Worm (Caenorhabditis elegans) whole organism, L4 larva: ENCODE measurements around the gene R74.7.

Experiments used
- F26F4.8 ChIP-seq: fragments of 200-800 bp; sonication (Bioruptor generic); conservative IDR thresholded peaks from 2 replicates; pipeline ENCODE4 v1.3.6; 2022; ENCODE audit warnings: missing genetic modification characterization, missing compliant biosample characterization
- F44E2.7 ChIP-seq: fragments of 200-800 bp; sonication (Bioruptor generic); IDR thresholded peaks from 2 replicates; pipeline ENCODE4 v2.1.2; 2022; ENCODE audit warnings: missing genetic modification characterization, missing compliant biosample characterization
- Y48G9A.11 ChIP-seq: fragments of 200-800 bp; sonication (Bioruptor generic); IDR thresholded peaks from 2 replicates; pipeline ENCODE4 v1.3.6; 2022; ENCODE audit warnings: missing genetic modification reagents, missing genetic modification characterization, missing compliant biosample characterization
- Y5F2A.4 ChIP-seq: fragments of 200-800 bp; sonication (Bioruptor generic); optimal IDR thresholded peaks from 2 replicates; lab custom pipeline; 2018; ENCODE audit warnings: mild to moderate bottlenecking, missing genetic modification characterization, missing compliant biosample characterization
- ZK337.2 ChIP-seq: fragments of 200-800 bp; sonication (Bioruptor generic); IDR thresholded peaks from 2 replicates; pipeline ENCODE4 v1.3.6; 2022; ENCODE audit warnings: missing genetic modification reagents, missing genetic modification characterization, missing compliant biosample characterization
- ZK546.5 ChIP-seq, 2 experiments: sonication (generic microtip); optimal IDR thresholded peaks; 2 replicates each; lab custom pipeline; 2017; ENCODE audit warnings: missing biosample characterization in 2 of 2, missing genetic modification characterization in 2 of 2
- aly-2 ChIP-seq: sonication (generic microtip); optimal IDR thresholded peaks from 2 replicates; lab custom pipeline; 2018; ENCODE audit warnings: missing biosample characterization, missing genetic modification characterization
- arid-1 ChIP-seq: fragments of 200-800 bp; sonication (Bioruptor generic); conservative IDR thresholded peaks from 2 replicates; pipeline ENCODE4 v1.3.6; 2022; ENCODE audit warnings: missing genetic modification reagents, missing genetic modification characterization, missing compliant biosample characterization
- ceh-28 ChIP-seq: fragments of 150-350 bp; optimal IDR thresholded peaks from 2 replicates; lab custom pipeline; 2014; ENCODE audit warnings: missing biosample characterization, missing genetic modification reagents, missing genetic modification characterization
- ceh-32 ChIP-seq: sonication (generic microtip); optimal IDR thresholded peaks from 2 replicates; lab custom pipeline; 2016; ENCODE audit warnings: mild to moderate bottlenecking, missing genetic modification characterization, missing compliant biosample characterization; ENCODE audit not compliant: poor library complexity
- ceh-44 ChIP-seq: fragments of 200-800 bp; sonication (Bioruptor generic); IDR thresholded peaks from 2 replicates; pipeline ENCODE4 v1.3.6; 2022; ENCODE audit warnings: missing genetic modification reagents, missing genetic modification characterization, missing compliant biosample characterization
- ceh-82 ChIP-seq: sonication (generic microtip); optimal IDR thresholded peaks from 2 replicates; lab custom pipeline; 2017; ENCODE audit warnings: missing biosample characterization, missing genetic modification characterization
- ces-1 ChIP-seq: fragments of 150-350 bp; sonication (generic microtip); optimal IDR thresholded peaks from 4 replicates; lab custom pipeline; 2014; ENCODE audit warnings: missing biosample characterization, missing genetic modification reagents, missing genetic modification characterization
- cey-2 ChIP-seq: sonication (generic microtip); optimal IDR thresholded peaks from 3 replicates; lab custom pipeline; 2017; ENCODE audit warnings: missing genetic modification characterization, mild to moderate bottlenecking, missing compliant biosample characterization, antibody characterized with exemption, borderline replicate concordance; ENCODE audit not compliant: insufficient read depth
- ctbp-1 ChIP-seq: fragments of 200-800 bp; sonication (Bioruptor generic); IDR thresholded peaks from 2 replicates; pipeline ENCODE4 v1.3.6; 2022; ENCODE audit warnings: missing genetic modification reagents, missing genetic modification characterization, missing compliant biosample characterization
- duxl-1 ChIP-seq: sonication (generic microtip); optimal IDR thresholded peaks from 2 replicates; lab custom pipeline; 2016; ENCODE audit warnings: mild to moderate bottlenecking, missing genetic modification characterization, moderate library complexity, missing compliant biosample characterization; ENCODE audit not compliant: poor library complexity
- egl-43 ChIP-seq: fragments of 200-800 bp; sonication (Bioruptor generic); IDR thresholded peaks from 2 replicates; pipeline ENCODE4 v1.3.6; 2022; ENCODE audit warnings: missing genetic modification reagents, missing genetic modification characterization, missing compliant biosample characterization
- fos-1 ChIP-seq: fragments of 150-350 bp; optimal IDR thresholded peaks from 2 replicates; lab custom pipeline; 2014; ENCODE audit warnings: missing biosample characterization, missing genetic modification characterization
- gei-8 ChIP-seq: fragments of 200-800 bp; sonication (Bioruptor generic); optimal IDR thresholded peaks from 2 replicates; lab custom pipeline; 2018; ENCODE audit warnings: mild to moderate bottlenecking, missing genetic modification characterization, missing compliant biosample characterization
- hif-1 ChIP-seq, 2 experiments: sonication (generic microtip); optimal IDR thresholded peaks; 2 replicates each; lab custom pipeline; 2016 to 2017; ENCODE audit warnings: missing compliant biosample characterization in 2 of 2, missing genetic modification characterization in 2 of 2, missing genetic modification reagents in 2 of 2, missing genotype in 2 of 2, mild to moderate bottlenecking in 1 of 2
- hlh-30 ChIP-seq: sonication (generic microtip); optimal IDR thresholded peaks from 2 replicates; lab custom pipeline; 2017; ENCODE audit warnings: antibody characterized with exemption, mild to moderate bottlenecking, missing genetic modification characterization, missing compliant biosample characterization; ENCODE audit not compliant: insufficient read depth
- lin-1 ChIP-seq: fragments of 200-800 bp; sonication (Bioruptor generic); IDR thresholded peaks from 2 replicates; pipeline ENCODE4 v1.3.6; 2022; ENCODE audit warnings: missing genetic modification reagents, missing genetic modification characterization, missing compliant biosample characterization
- lin-29 ChIP-seq: fragments of 200-800 bp; sonication (Bioruptor generic); IDR thresholded peaks from 2 replicates; pipeline ENCODE4 v1.3.6; 2022; ENCODE audit warnings: missing genetic modification reagents, missing genetic modification characterization, missing compliant biosample characterization
- lsy-2 ChIP-seq, 2 experiments: fragments of 150-350 bp in 1 of 2; sonication (generic microtip) in 1 of 2; optimal IDR thresholded peaks; 2 replicates each; lab custom pipeline; 2014 to 2017; ENCODE audit warnings: missing biosample characterization in 2 of 2, missing genetic modification characterization in 2 of 2
- madf-9 ChIP-seq: fragments of 200-800 bp; sonication (Bioruptor generic); conservative IDR thresholded peaks from 2 replicates; pipeline ENCODE4 v1.3.6; 2022; ENCODE audit warnings: missing genetic modification reagents, missing genetic modification characterization, missing compliant biosample characterization
- mdl-1 ChIP-seq, 2 experiments: fragments of 150-350 bp in 1 of 2; sonication (generic microtip) in 1 of 2; optimal IDR thresholded peaks; 2 replicates each; lab custom pipeline; 2014 to 2017; ENCODE audit warnings: missing biosample characterization in 2 of 2, missing genetic modification characterization in 2 of 2
- mdt-29 ChIP-seq: fragments of 200-800 bp; sonication (Bioruptor generic); IDR thresholded peaks from 2 replicates; pipeline ENCODE4 v1.3.6; 2022; ENCODE audit warnings: missing genetic modification reagents, missing genetic modification characterization, missing compliant biosample characterization
- mes-2 ChIP-seq: sonication (generic microtip); optimal IDR thresholded peaks from 2 replicates; lab custom pipeline; 2016; ENCODE audit warnings: missing genotype, mild to moderate bottlenecking, missing genetic modification characterization, missing compliant biosample characterization; ENCODE audit not compliant: poor library complexity, severe bottlenecking
- nhr-10 ChIP-seq: fragments of 150-350 bp; optimal IDR thresholded peaks from 2 replicates; lab custom pipeline; 2014; ENCODE audit warnings: missing biosample characterization, missing genetic modification characterization
- nhr-11 ChIP-seq: fragments of 150-350 bp; optimal IDR thresholded peaks from 2 replicates; lab custom pipeline; 2014; ENCODE audit warnings: missing biosample characterization, missing genetic modification characterization
- nhr-111 ChIP-seq: fragments of 200-800 bp; sonication (Bioruptor generic); optimal IDR thresholded peaks from 2 replicates; lab custom pipeline; 2018; ENCODE audit warnings: mild to moderate bottlenecking, missing genetic modification characterization, missing compliant biosample characterization
- nhr-237 ChIP-seq: sonication (generic microtip); optimal IDR thresholded peaks from 2 replicates; lab custom pipeline; 2017; ENCODE audit warnings: missing biosample characterization, missing genetic modification characterization
- nhr-28 ChIP-seq: fragments of 150-350 bp; optimal IDR thresholded peaks from 2 replicates; lab custom pipeline; 2014; ENCODE audit warnings: missing biosample characterization, missing genetic modification characterization
- nhr-42 ChIP-seq: fragments of 200-800 bp; sonication (Bioruptor generic); IDR thresholded peaks from 2 replicates; pipeline ENCODE4 v1.3.6; 2022; ENCODE audit warnings: missing genetic modification characterization, missing compliant biosample characterization
- nhr-48 ChIP-seq: sonication (generic microtip); optimal IDR thresholded peaks from 2 replicates; lab custom pipeline; 2016; ENCODE audit warnings: mild to moderate bottlenecking, missing genetic modification characterization, missing compliant biosample characterization
- nhr-6 ChIP-seq: fragments of 150-350 bp; optimal IDR thresholded peaks from 2 replicates; lab custom pipeline; 2014; ENCODE audit warnings: missing biosample characterization, missing genetic modification characterization
- nhr-77 ChIP-seq: fragments of 150-350 bp; optimal IDR thresholded peaks from 2 replicates; lab custom pipeline; 2014; ENCODE audit warnings: missing biosample characterization, missing genetic modification characterization
- php-3 ChIP-seq: fragments of 200-800 bp; sonication (Bioruptor generic); IDR thresholded peaks from 2 replicates; pipeline ENCODE4 v1.3.6; 2022; ENCODE audit warnings: missing genetic modification reagents, missing genetic modification characterization, missing compliant biosample characterization
- pqm-1 ChIP-seq: sonication (generic microtip); optimal IDR thresholded peaks from 2 replicates; lab custom pipeline; 2017; ENCODE audit warnings: missing biosample characterization, missing genetic modification characterization
- saeg-2 ChIP-seq: fragments of 200-800 bp; sonication (Bioruptor generic); IDR thresholded peaks from 2 replicates; pipeline ENCODE4 v1.3.6; 2022; ENCODE audit warnings: missing genetic modification reagents, missing genetic modification characterization, missing compliant biosample characterization
- sdz-12 ChIP-seq: fragments of 200-800 bp; sonication (Bioruptor generic); optimal IDR thresholded peaks from 2 replicates; lab custom pipeline; 2018; ENCODE audit warnings: mild to moderate bottlenecking, missing genetic modification characterization, missing compliant biosample characterization
- tra-1 ChIP-seq: fragments of 200-800 bp; sonication (Bioruptor generic); IDR thresholded peaks from 2 replicates; pipeline ENCODE4 v1.3.6; 2022; ENCODE audit warnings: missing genetic modification reagents, missing genetic modification characterization, missing compliant biosample characterization
- unc-130 ChIP-seq: sonication (generic microtip); optimal IDR thresholded peaks from 2 replicates; lab custom pipeline; 2016; ENCODE audit warnings: missing genetic modification reagents, missing genetic modification characterization, missing compliant biosample characterization
- zfp-2 ChIP-seq: sonication (generic microtip); optimal IDR thresholded peaks from 2 replicates; lab custom pipeline; 2016; ENCODE audit warnings: mild to moderate bottlenecking, missing genetic modification characterization, missing compliant biosample characterization
- zip-2 ChIP-seq: fragments of 150-350 bp; optimal IDR thresholded peaks from 2 replicates; lab custom pipeline; 2014; ENCODE audit warnings: missing biosample characterization, missing genetic modification characterization
- ztf-11 ChIP-seq: fragments of 150-350 bp; optimal IDR thresholded peaks from 2 replicates; lab custom pipeline; 2014; ENCODE audit warnings: missing biosample characterization, missing genetic modification characterization

Gene R74.7

ce11 chrIII:4164071-4164470, 40.2 kb upstream of the R74.7 start, which contains the start of gene C16C10.8 (continued):
- no peak for TF ChIP-seq ceh-82 (tag; lab: Kevin White, UChicago)
- TF ChIP-seq nhr-28 (tag; lab: Kevin White, UChicago), result no peak

ce11 chrIII:4166745-4167144, 37.5 kb upstream of the R74.7 start, which contains the start of gene rnf-5:
Gene rnf-5 (minus strand): TSS chrIII:4166845.
- TF ChIP-seq cey-2 (tag; lab: Kevin White, UChicago), result no peak
- no peak for TF ChIP-seq madf-9

- TF ChIP-seq ZK546.5 (tag; optimal IDR thresholded peaks at IDR 0.05; lab: Kevin White, UChicago) (no peak), lin-29 (no peak), gei-8 (GFP tag; lab: Kevin White, UChicago) (no peak), madf-9 (no peak), php-3 (GFP tag; lab: Robert Waterston, UW) (no peak), pqm-1 (no peak), ceh-82 (tag; lab: Kevin White, UChicago) (no peak), F44E2.7 (GFP tag; lab: Robert Waterston, UW) (no peak), lin-1 (GFP tag; lab: Robert Waterston, UW) (no peak), ceh-28 (tag; lab: Kevin White, UChicago) (no peak), mes-2 (tag; lab: Kevin White, UChicago) (no peak), F26F4.8 (GFP tag; lab: Robert Waterston, UW) (no peak), egl-43 (GFP tag; lab: Robert Waterston, UW) (no peak), nhr-42 (GFP tag; lab: Robert Waterston, UW) (no peak), nhr-48 (tag; lab: Kevin White, UChicago) (no peak), unc-130 (GFP tag; lab: Kevin White, UChicago) (no peak), saeg-2 (GFP tag; lab: Robert Waterston, UW) (no peak), arid-1 (GFP tag; lab: Robert Waterston, UW) (no peak), mdt-29 (GFP tag; lab: Robert Waterston, UW) (no peak)
Measured at ce11 chrIII:4168665-4169064, 35.6 kb upstream of the R74.7 start, which contains the start of gene ccdc-55. Gene ccdc-55 (minus strand): TSS chrIII:4168765.

- no peak for TF ChIP-seq nhr-111 (GFP tag; lab: Kevin White, UChicago)
- TF ChIP-seq hif-1 (tag; optimal IDR thresholded peaks at IDR 0.05; lab: Kevin White, UChicago), result peak in 1 of 2 experiments; percentile 36
- TF ChIP-seq nhr-6 (tag; lab: Kevin White, UChicago), result peak; percentile 67
- no peak for TF ChIP-seq ceh-32 (tag; lab: Kevin White, UChicago)
- TF ChIP-seq zfp-2 (tag; lab: Kevin White, UChicago), result no peak
- no peak for TF ChIP-seq ZK337.2 (GFP tag; lab: Robert Waterston, UW)
- TF ChIP-seq duxl-1, result peak; percentile 82
- TF ChIP-seq nhr-77 (tag; lab: Kevin White, UChicago), result no peak
- no peak for TF ChIP-seq ceh-82 (tag; lab: Kevin White, UChicago)
- TF ChIP-seq ctbp-1, result no peak
- no peak for TF ChIP-seq ces-1 (GFP tag; lab: Kevin White, UChicago)
- no peak for TF ChIP-seq aly-2 (tag; lab: Kevin White, UChicago)
- no peak for TF ChIP-seq hlh-30 (tag; lab: Kevin White, UChicago)
- TF ChIP-seq zip-2 (tag; lab: Kevin White, UChicago), result peak; percentile 23
- no peak for TF ChIP-seq fos-1
- no peak for TF ChIP-seq nhr-237 (tag; lab: Kevin White, UChicago)
- peak; percentile 43 for TF ChIP-seq Y5F2A.4 (GFP tag; lab: Kevin White, UChicago)
- TF ChIP-seq nhr-10 (tag; lab: Kevin White, UChicago), result no peak
- TF ChIP-seq mdl-1 (tag; optimal IDR thresholded peaks at IDR 0.05; lab: Kevin White, UChicago), result no peak
- no peak for TF ChIP-seq ztf-11 (tag; lab: Kevin White, UChicago)
- TF ChIP-seq tra-1 (GFP tag; lab: Robert Waterston, UW), result no peak
- no peak for TF ChIP-seq ceh-44 (GFP tag; lab: Robert Waterston, UW)
- peak; percentile 63; the same call in 1 of the 2 replicates for TF ChIP-seq Y48G9A.11 (GFP tag; lab: Robert Waterston, UW)
- TF ChIP-seq sdz-12 (GFP tag; lab: Kevin White, UChicago), result no peak
- TF ChIP-seq nhr-11, result no peak
- peak in 1 of 2 experiments; percentile 71 for TF ChIP-seq lsy-2 (tag; optimal IDR thresholded peaks at IDR 0.05; lab: Kevin White, UChicago)
Measured at ce11 chrIII:4170903-4171377, 33.3 kb upstream of the R74.7 start, which contains the start of the genes rnf-121 and C16C10.4. Gene rnf-121 (minus strand): TSS chrIII:4170953. Gene C16C10.4 (plus strand): TSS chrIII:4171336.
